Worm (Caenorhabditis elegans) whole organism, late embryonic: ENCODE results near the gene H19J13.2.

Experiments
- ahr-1 ChIP-seq: sonication (generic microtip); optimal IDR thresholded peaks from 2 replicates; lab custom pipeline; 2016; ENCODE audit warnings: missing genetic modification characterization, missing compliant biosample characterization
- ama-1 ChIP-seq: fragments of 150-350 bp; optimal IDR thresholded peaks from 2 replicates; lab custom pipeline; 2014
- ceh-34 ChIP-seq: sonication (generic microtip); optimal IDR thresholded peaks from 2 replicates; lab custom pipeline; 2016; ENCODE audit warnings: mild to moderate bottlenecking, missing genetic modification characterization, missing compliant biosample characterization
- elt-2 ChIP-seq: sonication (generic microtip); optimal IDR thresholded peaks from 2 replicates; lab custom pipeline; 2016; ENCODE audit warnings: missing genetic modification reagents, missing genetic modification characterization, missing compliant biosample characterization
- hlh-30 ChIP-seq: sonication (generic microtip); optimal IDR thresholded peaks from 2 replicates; lab custom pipeline; 2017; ENCODE audit warnings: antibody characterized with exemption, missing genetic modification characterization, missing compliant biosample characterization; ENCODE audit not compliant: insufficient read depth
- zip-5 ChIP-seq: sonication (generic microtip); optimal IDR thresholded peaks from 2 replicates; lab custom pipeline; 2016; ENCODE audit warnings: missing genetic modification characterization, missing compliant biosample characterization

DNA sequence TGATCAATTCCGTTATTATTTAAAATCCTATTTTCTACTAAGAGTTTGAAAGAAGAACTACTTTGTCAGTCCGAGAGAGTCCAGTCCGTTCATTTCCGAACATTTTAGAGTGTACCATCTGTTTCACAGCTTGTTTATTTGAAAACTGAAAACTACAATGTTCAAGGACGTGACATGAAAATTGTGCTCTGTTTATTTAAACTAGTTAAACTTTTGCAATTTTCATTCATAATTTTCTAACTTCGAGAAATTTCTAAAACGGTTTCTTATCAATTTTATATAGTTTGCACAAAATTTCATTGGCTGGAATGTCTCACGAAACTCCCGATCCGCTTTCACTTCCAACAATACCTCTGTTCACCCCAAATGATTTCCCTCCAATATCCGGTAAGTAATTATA is 6.7 kb upstream of the H19J13.2 start, which contains the start of gene C04B4.1:
- TF ChIP-seq ceh-34 (tag; lab: Kevin White, UChicago) (no peak), elt-2 (no peak), ama-1 (lab: Kevin White, UChicago) (no peak), zip-5 (tag; lab: Kevin White, UChicago) (no peak), hlh-30 (tag; lab: Kevin White, UChicago) (no peak), ahr-1 (tag; lab: Kevin White, UChicago) (no peak)
